Worm (Caenorhabditis elegans) whole organism, L2 larva: Measurements from ENCODE around the gene sulp-7.

Source experiments
- fos-1 ChIP-seq: fragments of 150-350 bp; optimal IDR thresholded peaks from 2 replicates; lab custom pipeline; 2014; ENCODE audit warnings: missing biosample characterization, missing genetic modification characterization
- mdl-1 ChIP-seq, 2 experiments: fragments of 150-350 bp in 1 of 2; sonication (generic microtip) in 1 of 2; optimal IDR thresholded peaks; 2 replicates each; lab custom pipeline; 2017; ENCODE audit warnings: missing biosample characterization in 2 of 2, missing genetic modification characterization in 2 of 2
- nhr-12 ChIP-seq: fragments of 150-350 bp; optimal IDR thresholded peaks from 2 replicates; lab custom pipeline; 2014; ENCODE audit warnings: missing biosample characterization, missing genetic modification characterization
- snpc-4 ChIP-seq: fragments of 150-350 bp; optimal IDR thresholded peaks from 2 replicates; lab custom pipeline; 2014; ENCODE audit warnings: missing biosample characterization, missing genetic modification characterization

ce11 chrX:11085162-11085561 is 4.7 kb downstream of the sulp-7 start, which contains the start of gene W04G3.7:
- no peak for TF ChIP-seq mdl-1 (tag; optimal IDR thresholded peaks at IDR 0.05; lab: Kevin White, UChicago)
- TF ChIP-seq fos-1 (tag; lab: Kevin White, UChicago): no peak
- TF ChIP-seq snpc-4 (tag; lab: Kevin White, UChicago): no peak
- no peak for TF ChIP-seq nhr-12 (tag; lab: Kevin White, UChicago)
